Fruit fly (Drosophila melanogaster): ENCODE data around the gene CG46339.

CG46339 gene

dm6 chr3R:26892764-26893163 is 22.8 kb upstream of the CG46339 start (continued):
- TF ChIP-seq Gug (GFP tag; IDR thresholded peaks at IDR 0.05) (0 out of 4 replicates have a peak, but pooled peaks have one; percentile 11), CG17802 (tag; optimal IDR thresholded peaks at IDR 0.05) (no peak), ci (GFP tag; IDR thresholded peaks at IDR 0.05) (peak; percentile 19; the same call in 1 of the 3 replicates), Hr78 (GFP tag; optimal IDR thresholded peaks at IDR 0.05) (peak in 1 of 2 experiments; percentile 40), Blimp-1 (GFP tag; optimal IDR thresholded peaks at IDR 0.05) (peak; percentile 22), lola (GFP tag; optimal IDR thresholded peaks at IDR 0.05) (peak in 1 of 3 experiments; percentile 31), hb (GFP tag; IDR thresholded peaks at IDR 0.05; ENCODE audit: partially characterized antibody) (no peak), CG15601 (tag; optimal IDR thresholded peaks at IDR 0.05) (peak; percentile 41), CG13775 (GFP tag; optimal IDR thresholded peaks at IDR 0.05) (peak; percentile 18), CG10209 (GFP tag; optimal IDR thresholded peaks at IDR 0.05) (peak; percentile 13), CG11504 (tag; optimal IDR thresholded peaks at IDR 0.05) (peak; percentile 41), lbe (GFP tag; optimal IDR thresholded peaks at IDR 0.05) (no peak), Oli (tag; optimal IDR thresholded peaks at IDR 0.05) (peak; percentile 60), Vsx1 (GFP tag; optimal IDR thresholded peaks at IDR 0.05) (peak; percentile 49), bcd (GFP tag; optimal IDR thresholded peaks at IDR 0.05) (no peak), sens (GFP tag) (peak; percentile 60), CG18599 (GFP tag; optimal IDR thresholded peaks at IDR 0.05) (no peak), CG11695 (GFP tag; IDR thresholded peaks at IDR 0.05) (0 out of 3 replicates have a peak, but pooled peaks have one; percentile 37), CG10267 (tag; optimal IDR thresholded peaks at IDR 0.05) (peak; percentile 1), Pdp1 (GFP tag; optimal IDR thresholded peaks at IDR 0.05) (peak in 1 of 2 experiments; percentile 29), Ets97D (GFP tag; optimal IDR thresholded peaks at IDR 0.05) (peak; percentile 7), bab2 (GFP tag; optimal IDR thresholded peaks at IDR 0.05) (no peak), fd64A (GFP tag; optimal IDR thresholded peaks at IDR 0.05) (no peak), Mad (GFP tag; optimal IDR thresholded peaks at IDR 0.05) (no peak), emc (GFP tag; optimal IDR thresholded peaks at IDR 0.05) (no peak), CoRest (tag; optimal IDR thresholded peaks at IDR 0.05) (peak; percentile 62), CG8388 (GFP tag; optimal IDR thresholded peaks at IDR 0.05) (peak; percentile 99), dmrt11E (tag; optimal IDR thresholded peaks at IDR 0.05) (peak; percentile 33), nmo (GFP tag; optimal IDR thresholded peaks at IDR 0.05) (peak; percentile 48), onecut (GFP tag; IDR thresholded peaks at IDR 0.05) (peak; percentile 50), slou (GFP tag; optimal IDR thresholded peaks at IDR 0.05) (no peak), Lhr (GFP tag; optimal IDR thresholded peaks at IDR 0.05) (no peak), pan (optimal IDR thresholded peaks at IDR 0.05) (no peak), pan (GFP tag; optimal IDR thresholded peaks at IDR 0.05 in 1 of 2, IDR thresholded peaks at IDR 0.05 in 1 of 2) (no peak), CG32767 (GFP tag; IDR thresholded peaks at IDR 0.05) (peak; percentile 34; the same call in 1 of the 2 replicates), inv (GFP tag; IDR thresholded peaks at IDR 0.05; ENCODE audit: partially characterized antibody) (no peak), ranshi (GFP tag; IDR thresholded peaks at IDR 0.05) (peak; percentile 28; the same call in 1 of the 2 replicates), Ets65A (GFP tag) (peak; percentile 37), CG10366 (GFP tag; IDR thresholded peaks at IDR 0.05) (peak; percentile 27; the same call in 1 of the 2 replicates), CG10979 (tag; optimal IDR thresholded peaks at IDR 0.05) (peak; percentile 38), CG8478 (optimal IDR thresholded peaks at IDR 0.05) (no peak), CG12219 (GFP tag; optimal IDR thresholded peaks at IDR 0.05) (peak; percentile 45), Hey (tag; optimal IDR thresholded peaks at IDR 0.05) (no peak), Ravus (GFP tag; IDR thresholded peaks at IDR 0.05) (no peak), Fer2 (tag; optimal IDR thresholded peaks at IDR 0.05) (no peak), eve (GFP tag; optimal IDR thresholded peaks at IDR 0.05) (peak in 1 of 2 experiments; percentile 84), CG8359 (GFP tag; optimal IDR thresholded peaks at IDR 0.05; ENCODE audit: borderline replicate concordance) (no peak), zfh1 (GFP tag; IDR thresholded peaks at IDR 0.05) (peak; percentile 41; the same call in 1 of the 3 replicates), vnd (GFP tag; IDR thresholded peaks at IDR 0.05; ENCODE audit: partially characterized antibody) (no peak)
